Worm (Caenorhabditis elegans): ENCODE data around the gene R07D5.2.

ce11 chrX:15163118-15163517 is 46.7 kb upstream of the R07D5.2 start:
- TF ChIP-seq T07F8.4 (tag; optimal IDR thresholded peaks at IDR 0.05) (no peak), F49E8.2 (tag; optimal IDR thresholded peaks at IDR 0.05; ENCODE audit: insufficient read depth) (no peak), bed-2 (GFP tag; IDR thresholded peaks at IDR 0.05) (no peak), unc-62 (GFP tag; optimal IDR thresholded peaks at IDR 0.05) (no peak), ztf-3 (GFP tag; optimal IDR thresholded peaks at IDR 0.05) (no peak), rpc-1 (optimal IDR thresholded peaks at IDR 0.05) (no peak), rpc-1 (tag; optimal IDR thresholded peaks at IDR 0.05) (no peak), lin-35 (GFP tag; optimal IDR thresholded peaks at IDR 0.05) (no peak), ztf-26 (tag; optimal IDR thresholded peaks at IDR 0.05) (no peak)

All from whole organism, young adult.